Worm (Caenorhabditis elegans): Measurements from ENCODE around the gene clec-177.

- TF ChIP-seq ceh-63 (GFP tag; optimal IDR thresholded peaks at IDR 0.05) (no peak), nhr-28 (tag; optimal IDR thresholded peaks at IDR 0.05) (no peak), aly-2 (tag; optimal IDR thresholded peaks at IDR 0.05) (no peak), nhr-77 (tag; optimal IDR thresholded peaks at IDR 0.05) (no peak), elt-2 (tag; optimal IDR thresholded peaks at IDR 0.05) (no peak), sptf-1 (tag; optimal IDR thresholded peaks at IDR 0.05) (no peak), lin-15B (tag; optimal IDR thresholded peaks at IDR 0.05) (no peak), pax-3 (tag; optimal IDR thresholded peaks at IDR 0.05) (no peak)
Measured at ce11 chrIV:4945771-4946170, 40.6 kb upstream of the clec-177 start, which contains the start of gene str-169.
